Fruit fly (Drosophila melanogaster): ENCODE data around the gene CG46281.

Gene CG46281

dm6 chr3R:12997550-12998233 is 32.4 kb downstream of the CG46281 start, which contains the start of the genes CG17327, CG44194 and CG7518 (continued):
- TF ChIP-seq pan (optimal IDR thresholded peaks at IDR 0.05), result no peak
- no peak for TF ChIP-seq pan (GFP tag; optimal IDR thresholded peaks at IDR 0.05 in 1 of 2, IDR thresholded peaks at IDR 0.05 in 1 of 2)
- no peak for TF ChIP-seq CG18619 (GFP tag; optimal IDR thresholded peaks at IDR 0.05)
- no peak for TF ChIP-seq ro (GFP tag; IDR thresholded peaks at IDR 0.05)
- peak; percentile 29; the same call in 1 of the 2 replicates for TF ChIP-seq Rfx (GFP tag; IDR thresholded peaks at IDR 0.05)
- peak; percentile 46 for TF ChIP-seq Bgb (GFP tag; IDR thresholded peaks at IDR 0.05; ENCODE audit: partially characterized antibody)
- TF ChIP-seq crp (GFP tag; optimal IDR thresholded peaks at IDR 0.05), result no peak
- TF ChIP-seq Hr78 (GFP tag; optimal IDR thresholded peaks at IDR 0.05), result no peak
- no peak for TF ChIP-seq toy (GFP tag; IDR thresholded peaks at IDR 0.05)
- peak; percentile 52 for TF ChIP-seq Scr (GFP tag; IDR thresholded peaks at IDR 0.05; ENCODE audit: partially characterized antibody)
- peak; percentile 26 for TF ChIP-seq CG7786 (GFP tag; optimal IDR thresholded peaks at IDR 0.05)
- no peak for TF ChIP-seq prd (optimal IDR thresholded peaks at IDR 0.05)
- no peak for TF ChIP-seq prd (GFP tag; IDR thresholded peaks at IDR 0.05)
- TF ChIP-seq Hmr (GFP tag; optimal IDR thresholded peaks at IDR 0.05), result no peak
- peak; percentile 40; the same call in 1 of the 2 replicates for TF ChIP-seq CG9932 (GFP tag; IDR thresholded peaks at IDR 0.05)
- no peak for TF ChIP-seq CG10959 (GFP tag; IDR thresholded peaks at IDR 0.05)
- no peak for TF ChIP-seq CG8359 (GFP tag; optimal IDR thresholded peaks at IDR 0.05; ENCODE audit: borderline replicate concordance)
- TF ChIP-seq CG4617 (GFP tag; optimal IDR thresholded peaks at IDR 0.05; ENCODE audit: borderline replicate concordance), result peak; percentile 58
- no peak for TF ChIP-seq ATbp (GFP tag; optimal IDR thresholded peaks at IDR 0.05)
- no peak for TF ChIP-seq aop (GFP tag; IDR thresholded peaks at IDR 0.05)
- TF ChIP-seq al (GFP tag; IDR thresholded peaks at IDR 0.05), result peak; percentile 26; the same call in 1 of the 2 replicates
- no peak for TF ChIP-seq E2f1 (GFP tag; IDR thresholded peaks at IDR 0.05)
- TF ChIP-seq CG16815 (GFP tag; optimal IDR thresholded peaks at IDR 0.05), result no peak
- peak; percentile 29 for TF ChIP-seq Dp (GFP tag; optimal IDR thresholded peaks at IDR 0.05)
- no peak for TF ChIP-seq CG8388 (GFP tag; optimal IDR thresholded peaks at IDR 0.05)
- no peak for TF ChIP-seq cad (GFP tag; optimal IDR thresholded peaks at IDR 0.05)
- TF ChIP-seq CG9215 (GFP tag; IDR thresholded peaks at IDR 0.05), result no peak
- no peak for TF ChIP-seq CG18262 (tag; optimal IDR thresholded peaks at IDR 0.05)
- peak; percentile 78 for TF ChIP-seq CG17802 (tag; optimal IDR thresholded peaks at IDR 0.05)
- TF ChIP-seq CG12236 (GFP tag; optimal IDR thresholded peaks at IDR 0.05), result no peak
- peak; percentile 22 for TF ChIP-seq Dip3 (GFP tag; optimal IDR thresholded peaks at IDR 0.05)
- no peak for TF ChIP-seq CG15479 (GFP tag; optimal IDR thresholded peaks at IDR 0.05)
- TF ChIP-seq gsb-n (tag; optimal IDR thresholded peaks at IDR 0.05), result no peak
- no peak for TF ChIP-seq CG17359 (tag; optimal IDR thresholded peaks at IDR 0.05)
- TF ChIP-seq CG12769 (tag; optimal IDR thresholded peaks at IDR 0.05), result no peak
- TF ChIP-seq dati (GFP tag; IDR thresholded peaks at IDR 0.05), result no peak
- peak; percentile 22 for TF ChIP-seq pho (GFP tag; optimal IDR thresholded peaks at IDR 0.05)
- TF ChIP-seq tna (GFP tag; IDR thresholded peaks at IDR 0.05; ENCODE audit: partially characterized antibody), result no peak
- peak; percentile 56 for TF ChIP-seq phol (tag; optimal IDR thresholded peaks at IDR 0.05)

- TF ChIP-seq amos (GFP tag; IDR thresholded peaks at IDR 0.05; ENCODE audit: partially characterized antibody), result peak; percentile 72; the same call in 1 of the 2 replicates
- TF ChIP-seq D19A (tag; optimal IDR thresholded peaks at IDR 0.05), result no peak
- TF ChIP-seq CG13296 (GFP tag; optimal IDR thresholded peaks at IDR 0.05), result no peak
- no peak for TF ChIP-seq kah (GFP tag; optimal IDR thresholded peaks at IDR 0.05)
- no peak for TF ChIP-seq CG2712 (tag; optimal IDR thresholded peaks at IDR 0.05)
- no peak for TF ChIP-seq Blimp-1 (GFP tag; optimal IDR thresholded peaks at IDR 0.05)
- no peak for TF ChIP-seq Asciz (GFP tag; optimal IDR thresholded peaks at IDR 0.05)
- TF ChIP-seq CG13624 (GFP tag; optimal IDR thresholded peaks at IDR 0.05), result no peak
- TF ChIP-seq trh (GFP tag; optimal IDR thresholded peaks at IDR 0.05), result no peak
- peak; percentile 91 for TF ChIP-seq E2f2 (GFP tag; IDR thresholded peaks at IDR 0.05)
- TF ChIP-seq CG9727 (GFP tag; optimal IDR thresholded peaks at IDR 0.05), result no peak
- TF ChIP-seq bcd (GFP tag; optimal IDR thresholded peaks at IDR 0.05), result no peak
- no peak for TF ChIP-seq cato (GFP tag; optimal IDR thresholded peaks at IDR 0.05; ENCODE audit: borderline replicate concordance)
Observed at dm6 chr3R:12995522-12995921, 34.6 kb downstream of the CG46281 start, which contains the start of gene CG7488. TSS of gene CG7488 (plus strand) at chr3R:12995620.

Measured in whole organism, embryonic.